Fruit fly (Drosophila melanogaster): ENCODE results near the gene CG11911.

- TF ChIP-seq eg (GFP tag; IDR thresholded peaks at IDR 0.05) = no peak
- no peak for TF ChIP-seq Hr38 (GFP tag; optimal IDR thresholded peaks at IDR 0.05)
- no peak for TF ChIP-seq pdm3 (GFP tag; optimal IDR thresholded peaks at IDR 0.05)
- TF ChIP-seq OdsH (GFP tag; optimal IDR thresholded peaks at IDR 0.05) = no peak
- TF ChIP-seq Ets21C (GFP tag; optimal IDR thresholded peaks at IDR 0.05) = no peak
- no peak for TF ChIP-seq Lpt (GFP tag; optimal IDR thresholded peaks at IDR 0.05)
- TF ChIP-seq Sox15 (GFP tag; optimal IDR thresholded peaks at IDR 0.05) = no peak
- no peak for TF ChIP-seq CG6792 (GFP tag; optimal IDR thresholded peaks at IDR 0.05)
- TF ChIP-seq CG15336 (GFP tag; IDR thresholded peaks at IDR 0.05) = no peak
- TF ChIP-seq achi (GFP tag; optimal IDR thresholded peaks at IDR 0.05) = no peak
- no peak for TF ChIP-seq CG32006 (GFP tag; optimal IDR thresholded peaks at IDR 0.05)
- no peak for TF ChIP-seq Blimp-1 (GFP tag; optimal IDR thresholded peaks at IDR 0.05)
- no peak for TF ChIP-seq CG6854 (GFP tag; optimal IDR thresholded peaks at IDR 0.05)
- no peak for TF ChIP-seq CG9139 (GFP tag; optimal IDR thresholded peaks at IDR 0.05)
These were observed 22.0 kb downstream of the CG11911 start for dm6 chr2L:299038-299437.
